Fruit fly (Drosophila melanogaster) whole organism, wandering third instar larva: ENCODE measurements around the gene Traf4.

Source experiments
- Mio ChIP-seq: sonication (Bioruptor generic); optimal IDR thresholded peaks from 2 replicates; lab custom pipeline; 2016; ENCODE audit warnings: missing biosample characterization, missing genetic modification characterization
- jim ChIP-seq: fragments of 175-275, 200-325 bp; sonication (Bioruptor generic); optimal IDR thresholded peaks from 2 replicates; lab custom pipeline; 2016; ENCODE audit warnings: missing biosample characterization, mild to moderate bottlenecking, missing genetic modification characterization

DNA sequence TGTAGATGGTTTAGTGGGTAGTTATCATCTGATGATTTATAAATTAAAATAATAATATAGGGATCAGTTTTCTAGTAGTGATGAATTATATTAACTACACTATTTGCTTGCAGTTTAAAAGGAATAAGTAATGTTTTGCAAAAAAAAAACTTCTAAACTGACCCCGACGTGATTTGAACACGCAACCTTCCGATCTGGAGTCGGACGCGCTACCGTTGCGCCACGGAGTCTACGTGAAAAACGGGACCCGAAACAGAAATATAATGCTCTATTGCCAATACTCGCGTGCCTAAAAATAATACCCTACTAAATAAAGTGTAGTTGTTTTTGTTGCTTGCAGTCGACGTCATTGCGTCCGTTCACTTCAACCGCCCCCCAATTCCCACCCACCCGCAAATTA lies 57.1 kb downstream of the Traf4 start:
- no peak for TF ChIP-seq Mio (GFP tag; lab: Kevin White, UChicago)
- no peak for TF ChIP-seq jim (GFP tag; lab: Kevin White, UChicago)
